Worm (Caenorhabditis elegans) whole organism, L4 larva: ENCODE results near the gene str-3.
A peak's percentile ranks its signal among the peaks of the same experiment; 100 is the strongest.
"Not testable (repeated sequence)": the region's sequence is repeated elsewhere in the genome, so short reads cannot be mapped to it uniquely, and the experiment has no call there.

Source experiments
- F26F4.8 ChIP-seq: fragments of 200-800 bp; sonication (Bioruptor generic); conservative IDR thresholded peaks from 2 replicates; pipeline ENCODE4 v1.3.6; 2022; ENCODE audit warnings: missing genetic modification characterization, missing compliant biosample characterization
- F44E2.7 ChIP-seq: fragments of 200-800 bp; sonication (Bioruptor generic); IDR thresholded peaks from 2 replicates; pipeline ENCODE4 v2.1.2; 2022; ENCODE audit warnings: missing genetic modification characterization, missing compliant biosample characterization
- ZK337.2 ChIP-seq: fragments of 200-800 bp; sonication (Bioruptor generic); IDR thresholded peaks from 2 replicates; pipeline ENCODE4 v1.3.6; 2022; ENCODE audit warnings: missing genetic modification reagents, missing genetic modification characterization, missing compliant biosample characterization
- aha-1 ChIP-seq: fragments of 150-350 bp; peaks from one replicate; lab custom pipeline; 2014; ENCODE audit warnings: missing biosample characterization, missing genetic modification characterization
- ama-1 ChIP-seq: fragments of 150-350 bp; optimal IDR thresholded peaks from 2 replicates; lab custom pipeline; 2014; ENCODE audit warnings: inconsistent platforms, mixed read lengths
- arid-1 ChIP-seq: fragments of 200-800 bp; sonication (Bioruptor generic); conservative IDR thresholded peaks from 2 replicates; pipeline ENCODE4 v1.3.6; 2022; ENCODE audit warnings: missing genetic modification reagents, missing genetic modification characterization, missing compliant biosample characterization
- ceh-20 ChIP-seq: fragments of 200-800 bp; sonication (Bioruptor generic); IDR thresholded peaks from 2 replicates; pipeline ENCODE4 v1.3.6; 2022; ENCODE audit warnings: missing genetic modification reagents, missing genetic modification characterization, missing compliant biosample characterization
- ceh-44 ChIP-seq: fragments of 200-800 bp; sonication (Bioruptor generic); IDR thresholded peaks from 2 replicates; pipeline ENCODE4 v1.3.6; 2022; ENCODE audit warnings: missing genetic modification reagents, missing genetic modification characterization, missing compliant biosample characterization
- ceh-82 ChIP-seq: sonication (generic microtip); optimal IDR thresholded peaks from 2 replicates; lab custom pipeline; 2017; ENCODE audit warnings: missing biosample characterization, missing genetic modification characterization
- ces-1 ChIP-seq: fragments of 150-350 bp; sonication (generic microtip); optimal IDR thresholded peaks from 4 replicates; lab custom pipeline; 2014; ENCODE audit warnings: missing biosample characterization, missing genetic modification reagents, missing genetic modification characterization
- daf-16 ChIP-seq, 3 experiments: sonication (generic microtip); optimal IDR thresholded peaks; 2 replicates each; lab custom pipeline; 2016 to 2017; ENCODE audit warnings: missing genetic modification characterization in 3 of 3, missing genetic modification reagents in 3 of 3, mild to moderate bottlenecking in 2 of 3, missing compliant biosample characterization in 2 of 3, missing biosample characterization in 1 of 3, moderate library complexity in 1 of 3
- dmd-8 ChIP-seq: fragments of 200-800 bp; sonication (Bioruptor generic); IDR thresholded peaks from 2 replicates; pipeline ENCODE4 v1.3.6; 2022; ENCODE audit warnings: missing genetic modification characterization, missing compliant biosample characterization
- dve-1 ChIP-seq: sonication (generic microtip); optimal IDR thresholded peaks from 2 replicates; lab custom pipeline; 2017; ENCODE audit warnings: antibody characterized with exemption, mild to moderate bottlenecking, missing genetic modification characterization, missing compliant biosample characterization; ENCODE audit not compliant: insufficient read depth
- egl-27 ChIP-seq: sonication (generic microtip); optimal IDR thresholded peaks from 3 replicates; lab custom pipeline; 2017; ENCODE audit warnings: missing biosample characterization, missing genetic modification reagents, missing genetic modification characterization
- fos-1 ChIP-seq: fragments of 150-350 bp; optimal IDR thresholded peaks from 2 replicates; lab custom pipeline; 2014; ENCODE audit warnings: missing biosample characterization, missing genetic modification characterization
- hif-1 ChIP-seq, 2 experiments: sonication (generic microtip); optimal IDR thresholded peaks; 2 replicates each; lab custom pipeline; 2016 to 2017; ENCODE audit warnings: missing compliant biosample characterization in 2 of 2, missing genetic modification characterization in 2 of 2, missing genetic modification reagents in 2 of 2, missing genotype in 2 of 2, mild to moderate bottlenecking in 1 of 2
- hlh-11 ChIP-seq: fragments of 200-800 bp; sonication (Bioruptor generic); optimal IDR thresholded peaks from 2 replicates; lab custom pipeline; 2018; ENCODE audit warnings: mild to moderate bottlenecking, missing genetic modification characterization, missing compliant biosample characterization
- hlh-30 ChIP-seq: sonication (generic microtip); optimal IDR thresholded peaks from 2 replicates; lab custom pipeline; 2017; ENCODE audit warnings: antibody characterized with exemption, mild to moderate bottlenecking, missing genetic modification characterization, missing compliant biosample characterization; ENCODE audit not compliant: insufficient read depth
- lsy-2 ChIP-seq, 2 experiments: fragments of 150-350 bp in 1 of 2; sonication (generic microtip) in 1 of 2; optimal IDR thresholded peaks; 2 replicates each; lab custom pipeline; 2014 to 2017; ENCODE audit warnings: missing biosample characterization in 2 of 2, missing genetic modification characterization in 2 of 2
- madf-9 ChIP-seq: fragments of 200-800 bp; sonication (Bioruptor generic); conservative IDR thresholded peaks from 2 replicates; pipeline ENCODE4 v1.3.6; 2022; ENCODE audit warnings: missing genetic modification reagents, missing genetic modification characterization, missing compliant biosample characterization
- mep-1 ChIP-seq: fragments of 150-350 bp; sonication (generic microtip); optimal IDR thresholded peaks from 3 replicates; lab custom pipeline; 2014; ENCODE audit warnings: missing biosample characterization, missing genetic modification characterization
- mxl-2 ChIP-seq: fragments of 200-800 bp; sonication (Bioruptor generic); conservative IDR thresholded peaks from 2 replicates; pipeline ENCODE4 v1.3.6; 2022; ENCODE audit warnings: missing genetic modification reagents, missing genetic modification characterization, missing compliant biosample characterization
- nhr-102 ChIP-seq: sonication (generic microtip); optimal IDR thresholded peaks from 2 replicates; lab custom pipeline; 2016; ENCODE audit warnings: mild to moderate bottlenecking, missing genetic modification characterization, moderate library complexity, missing compliant biosample characterization
- nhr-11 ChIP-seq: fragments of 150-350 bp; optimal IDR thresholded peaks from 2 replicates; lab custom pipeline; 2014; ENCODE audit warnings: missing biosample characterization, missing genetic modification characterization
- nhr-25 ChIP-seq: sonication (generic microtip); optimal IDR thresholded peaks from 2 replicates; lab custom pipeline; 2017; ENCODE audit warnings: missing genetic modification characterization, mild to moderate bottlenecking, missing compliant biosample characterization, antibody characterized with exemption, moderate library complexity, borderline replicate concordance; ENCODE audit not compliant: insufficient read depth
- nhr-42 ChIP-seq: fragments of 200-800 bp; sonication (Bioruptor generic); IDR thresholded peaks from 2 replicates; pipeline ENCODE4 v1.3.6; 2022; ENCODE audit warnings: missing genetic modification characterization, missing compliant biosample characterization
- nhr-48 ChIP-seq: sonication (generic microtip); optimal IDR thresholded peaks from 2 replicates; lab custom pipeline; 2016; ENCODE audit warnings: mild to moderate bottlenecking, missing genetic modification characterization, missing compliant biosample characterization
- nhr-76 ChIP-seq: fragments of 150-350 bp; optimal IDR thresholded peaks from 2 replicates; lab custom pipeline; 2014; ENCODE audit warnings: missing biosample characterization, missing genetic modification characterization
- spr-1 ChIP-seq: sonication (generic microtip); optimal IDR thresholded peaks from 2 replicates; lab custom pipeline; 2016; ENCODE audit warnings: mild to moderate bottlenecking, missing genetic modification characterization, missing compliant biosample characterization
- unc-130 ChIP-seq: sonication (generic microtip); optimal IDR thresholded peaks from 2 replicates; lab custom pipeline; 2016; ENCODE audit warnings: missing genetic modification reagents, missing genetic modification characterization, missing compliant biosample characterization
- unc-39 ChIP-seq: sonication (generic microtip); optimal IDR thresholded peaks from 2 replicates; lab custom pipeline; 2017; ENCODE audit warnings: missing biosample characterization, missing genetic modification characterization
- unc-62 ChIP-seq, 3 experiments: fragments of 150-350 bp in 1 of 3; sonication (generic microtip); optimal IDR thresholded peaks in 2 of 3; peaks in 1 of 3; 1 replicate in 1 of 3; 2 replicates in 2 of 3; lab custom pipeline; 2014 to 2017; ENCODE audit warnings: missing biosample characterization in 3 of 3, missing genetic modification characterization in 3 of 3, missing genetic modification reagents in 3 of 3, missing genotype in 1 of 3
- zag-1 ChIP-seq: fragments of 150-350 bp; optimal IDR thresholded peaks from 2 replicates; lab custom pipeline; 2014; ENCODE audit warnings: missing biosample characterization, missing genetic modification characterization
- zip-2 ChIP-seq: fragments of 150-350 bp; optimal IDR thresholded peaks from 2 replicates; lab custom pipeline; 2014; ENCODE audit warnings: missing biosample characterization, missing genetic modification characterization
- ztf-7 ChIP-seq: fragments of 150-350 bp; optimal IDR thresholded peaks from 2 replicates; lab custom pipeline; 2014; ENCODE audit warnings: missing biosample characterization, missing genetic modification characterization

The str-3 gene

DNA sequence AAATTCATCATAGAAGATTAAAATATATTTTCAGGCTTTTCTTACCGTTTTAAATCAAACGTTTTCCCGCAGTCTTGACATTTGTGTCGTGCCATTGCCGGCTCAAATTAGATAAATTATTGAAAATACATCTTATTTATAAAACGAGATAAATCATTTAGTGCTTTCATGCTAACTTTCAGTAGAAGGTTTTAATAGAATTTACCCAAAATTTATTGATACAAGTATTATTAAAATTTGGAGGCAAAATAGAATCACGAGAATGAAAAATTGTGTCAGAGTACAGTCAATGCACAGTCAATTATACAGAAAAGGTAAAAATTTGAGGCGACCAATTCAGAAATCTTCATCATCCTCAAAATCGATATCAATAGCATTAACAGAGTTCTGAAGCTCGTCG lies 21.7 kb downstream of the str-3 start, which contains the start of gene Y5F2A.4:
Gene Y5F2A.4, minus strand, starts transcription at position 101 of the 400 bp plus-strand sequence.
- no peak for TF ChIP-seq fos-1 (tag; lab: Kevin White, UChicago)
- TF ChIP-seq lsy-2 (tag; optimal IDR thresholded peaks at IDR 0.05; lab: Kevin White, UChicago), result no peak
- TF ChIP-seq aha-1, result no peak
- no peak for TF ChIP-seq dmd-8
- TF ChIP-seq mep-1 (tag; lab: Kevin White, UChicago), result no peak
- no peak for TF ChIP-seq nhr-76 (tag; lab: Kevin White, UChicago)
- no peak for TF ChIP-seq nhr-102 (tag; lab: Kevin White, UChicago)
- TF ChIP-seq dve-1 (tag; lab: Kevin White, UChicago), result no peak
- TF ChIP-seq egl-27 (tag; lab: Kevin White, UChicago), result no peak
- TF ChIP-seq hif-1 (tag; optimal IDR thresholded peaks at IDR 0.05; lab: Kevin White, UChicago), result no peak
- no peak for TF ChIP-seq unc-39 (tag; lab: Kevin White, UChicago)
- TF ChIP-seq ces-1 (GFP tag; lab: Kevin White, UChicago), result no peak
- TF ChIP-seq ceh-44, result no peak
- no peak for TF ChIP-seq F44E2.7 (GFP tag; lab: Robert Waterston, UW)
- no peak for TF ChIP-seq madf-9 (GFP tag; lab: Robert Waterston, UW)
- no peak for TF ChIP-seq F26F4.8
- no peak for TF ChIP-seq daf-16 (GFP tag; optimal IDR thresholded peaks at IDR 0.05; lab: Kevin White, UChicago)
- no peak for TF ChIP-seq daf-16 (tag; optimal IDR thresholded peaks at IDR 0.05; lab: Kevin White, UChicago)

DNA sequence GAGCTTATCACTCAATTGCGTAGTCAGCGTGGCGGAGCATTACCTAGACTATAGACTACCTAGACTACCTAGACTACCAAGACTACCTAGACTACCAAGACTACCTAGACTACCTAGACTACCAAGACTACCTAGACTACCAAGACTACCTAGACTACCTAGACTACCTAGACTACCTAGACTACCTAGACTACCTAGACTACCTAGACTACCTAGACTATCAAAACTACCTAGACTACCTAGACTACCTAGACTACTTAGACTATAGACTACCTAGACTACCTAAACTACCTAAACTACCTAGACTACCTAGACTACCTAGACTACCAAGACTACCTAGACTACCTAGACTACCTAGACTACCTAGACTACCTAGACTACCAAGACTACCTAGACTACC lies 29.3 kb downstream of the str-3 start:
- peak; percentile 46 for TF ChIP-seq zag-1 (tag; lab: Kevin White, UChicago)
- TF ChIP-seq unc-62 (GFP tag; optimal IDR thresholded peaks at IDR 0.05 in 1 of 2; lab: Kevin White, UChicago), result peak in 1 of 2 experiments; percentile 96
- not testable (repeated sequence) for TF ChIP-seq unc-62 (tag; optimal IDR thresholded peaks at IDR 0.05; lab: Kevin White, UChicago)

DNA sequence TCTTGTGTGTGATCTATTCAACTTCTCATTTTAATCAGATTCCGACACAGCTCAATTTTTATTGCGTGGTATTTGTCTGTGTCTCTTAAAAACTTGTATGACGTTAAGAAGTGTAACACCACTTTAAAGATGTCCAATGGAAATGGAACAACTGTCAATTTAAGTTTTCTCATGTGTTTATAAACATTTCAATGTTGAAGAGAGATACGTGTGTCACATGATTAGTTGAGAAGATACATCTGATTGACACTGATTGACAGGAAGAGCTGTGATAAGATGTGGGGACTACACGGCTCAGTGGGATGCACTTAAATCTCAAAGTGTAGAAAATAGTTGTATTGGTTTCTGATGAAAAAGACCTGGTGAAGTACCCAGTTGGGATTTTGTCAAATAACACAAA lies 31.9 kb downstream of the str-3 start:
- TF ChIP-seq daf-16 (GFP tag; optimal IDR thresholded peaks at IDR 0.05; lab: Kevin White, UChicago) (peak in 1 of 2 experiments; percentile 96), daf-16 (tag; optimal IDR thresholded peaks at IDR 0.05; lab: Kevin White, UChicago) (no peak), ceh-20 (GFP tag; lab: Robert Waterston, UW) (peak; percentile 79), nhr-48 (no peak), hlh-30 (tag; lab: Kevin White, UChicago) (peak; percentile 57), hlh-11 (tag; lab: Kevin White, UChicago) (peak; percentile 42), nhr-11 (peak; percentile 93), unc-62 (GFP tag; optimal IDR thresholded peaks at IDR 0.05 in 1 of 2; lab: Kevin White, UChicago) (peak in 1 of 2 experiments; percentile 100), unc-62 (tag; optimal IDR thresholded peaks at IDR 0.05; lab: Kevin White, UChicago) (no peak), ceh-82 (no peak), nhr-42 (GFP tag; lab: Robert Waterston, UW) (no peak)
- TF ChIP-seq, all 104 proteins: peak for 6

DNA sequence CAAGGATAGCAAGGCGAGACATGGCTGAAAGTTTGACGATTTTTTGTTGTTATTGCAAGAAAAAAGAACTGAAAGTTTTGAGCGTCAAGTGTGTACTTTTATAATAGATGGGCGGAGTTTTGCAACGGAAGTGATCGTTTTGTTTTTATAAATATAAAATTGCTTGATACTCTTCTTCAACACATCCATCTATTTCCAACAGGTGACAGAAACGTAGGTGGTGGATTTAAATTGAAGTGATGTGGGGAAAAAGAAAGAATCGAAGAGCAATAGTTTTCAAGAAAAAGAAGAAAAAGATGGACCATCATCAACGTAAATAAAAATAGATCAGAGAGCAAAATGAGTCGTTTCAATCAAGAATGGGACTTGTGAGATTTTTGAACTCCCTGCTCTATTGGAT lies 33.2 kb downstream of the str-3 start, which contains the start of gene ttr-17:
Gene ttr-17, minus strand, starts transcription at position 24 of the 400 bp plus-strand sequence.
- TF ChIP-seq nhr-25 (tag; lab: Kevin White, UChicago) (no peak), daf-16 (GFP tag; optimal IDR thresholded peaks at IDR 0.05; lab: Kevin White, UChicago) (peak in 1 of 2 experiments; percentile 83), daf-16 (tag; optimal IDR thresholded peaks at IDR 0.05; lab: Kevin White, UChicago) (no peak)
- TF ChIP-seq, all 104 proteins: peak for 1

DNA sequence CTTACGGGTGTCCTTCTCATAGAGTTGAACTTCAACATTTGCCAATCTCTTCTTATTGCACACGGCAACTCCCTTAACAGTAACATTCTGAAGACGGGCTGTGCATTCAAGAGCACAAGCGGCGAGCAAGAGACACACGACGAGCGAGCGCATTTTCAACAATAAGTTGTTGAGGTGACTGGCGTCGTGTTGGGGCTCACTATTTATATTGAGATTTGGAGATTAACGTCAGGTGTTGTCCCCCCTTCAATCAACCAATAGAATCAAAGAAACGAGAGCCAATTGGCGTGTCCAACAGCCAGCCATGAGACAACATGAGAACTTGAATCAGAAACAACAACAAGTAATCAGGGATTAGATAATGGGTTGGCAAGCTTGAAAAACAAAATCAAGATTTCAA lies 36.2 kb downstream of the str-3 start, which contains the start of gene ttr-16:
Gene ttr-16, minus strand, starts transcription at position 176 of the 400 bp plus-strand sequence.
- TF ChIP-seq daf-16 (GFP tag; optimal IDR thresholded peaks at IDR 0.05; lab: Kevin White, UChicago) (peak in 1 of 2 experiments; percentile 91), daf-16 (tag; optimal IDR thresholded peaks at IDR 0.05; lab: Kevin White, UChicago) (no peak), dve-1 (tag; lab: Kevin White, UChicago) (no peak), ZK337.2 (GFP tag; lab: Robert Waterston, UW) (no peak), ztf-7 (tag; lab: Kevin White, UChicago) (no peak), unc-130 (no peak), mxl-2 (GFP tag; lab: Robert Waterston, UW) (no peak), zip-2 (tag; lab: Kevin White, UChicago) (no peak), arid-1 (GFP tag; lab: Robert Waterston, UW) (no peak), spr-1 (tag; lab: Kevin White, UChicago) (no peak), ama-1 (lab: Kevin White, UChicago) (peak; percentile 57), nhr-11 (peak; percentile 67), madf-9 (GFP tag; lab: Robert Waterston, UW) (no peak)
